Worm (Caenorhabditis elegans) whole organism, late embryonic: ENCODE measurements around the gene btb-8.
"Not testable (repeated sequence)": the region's sequence is repeated elsewhere in the genome, so short reads cannot be mapped to it uniquely, and the experiment has no call there.

ENCODE experiments used
- C38D4.7 ChIP-seq: fragments of 200-800 bp; sonication (Bioruptor generic); optimal IDR thresholded peaks from 2 replicates; lab custom pipeline; 2018; ENCODE audit warnings: mild to moderate bottlenecking, missing genetic modification characterization, moderate library complexity, missing compliant biosample characterization
- K09A11.1 ChIP-seq: sonication (generic microtip); optimal IDR thresholded peaks from 2 replicates; lab custom pipeline; 2017; ENCODE audit warnings: antibody characterized with exemption, mild to moderate bottlenecking, missing genetic modification characterization, missing compliant biosample characterization; ENCODE audit not compliant: insufficient read depth
- Y22D7AL.16 ChIP-seq: sonication (generic microtip); optimal IDR thresholded peaks from 2 replicates; lab custom pipeline; 2016; ENCODE audit warnings: missing genetic modification characterization, missing compliant biosample characterization
- ahr-1 ChIP-seq: sonication (generic microtip); optimal IDR thresholded peaks from 2 replicates; lab custom pipeline; 2016; ENCODE audit warnings: missing genetic modification characterization, missing compliant biosample characterization
- ama-1 ChIP-seq: fragments of 150-350 bp; optimal IDR thresholded peaks from 2 replicates; lab custom pipeline; 2014
- ceh-18 ChIP-seq: sonication (generic microtip); optimal IDR thresholded peaks from 2 replicates; lab custom pipeline; 2016; ENCODE audit warnings: missing genetic modification characterization, missing compliant biosample characterization
- ceh-19 ChIP-seq: fragments of 200-800 bp; sonication (Bioruptor generic); optimal IDR thresholded peaks from 2 replicates; lab custom pipeline; 2018; ENCODE audit warnings: mild to moderate bottlenecking, missing genetic modification characterization, missing compliant biosample characterization
- ceh-24 ChIP-seq: sonication (generic microtip); optimal IDR thresholded peaks from 2 replicates; lab custom pipeline; 2016; ENCODE audit warnings: mild to moderate bottlenecking, missing genetic modification characterization, missing compliant biosample characterization
- ceh-30 ChIP-seq: fragments of 150-350 bp; optimal IDR thresholded peaks from 2 replicates; lab custom pipeline; 2014; ENCODE audit warnings: missing biosample characterization, missing genetic modification characterization
- ceh-45 ChIP-seq: fragments of 200-800 bp; sonication (Bioruptor generic); IDR thresholded peaks from 2 replicates; pipeline ENCODE4 v1.3.6; 2022; ENCODE audit warnings: missing genetic modification reagents, missing genetic modification characterization, missing compliant biosample characterization
- ceh-6 ChIP-seq: fragments of 200-800 bp; sonication (Bioruptor generic); optimal IDR thresholded peaks from 2 replicates; lab custom pipeline; 2018; ENCODE audit warnings: mild to moderate bottlenecking, missing genetic modification characterization, missing compliant biosample characterization
- ceh-9 ChIP-seq: sonication (generic microtip); optimal IDR thresholded peaks from 2 replicates; lab custom pipeline; 2016; ENCODE audit warnings: mild to moderate bottlenecking, missing genetic modification characterization, inconsistent platforms, missing compliant biosample characterization
- dmd-4 ChIP-seq: sonication (generic microtip); optimal IDR thresholded peaks from 2 replicates; lab custom pipeline; 2016; ENCODE audit warnings: borderline replicate concordance, missing genetic modification characterization, missing compliant biosample characterization
- dve-1 ChIP-seq: sonication (generic microtip); optimal IDR thresholded peaks from 2 replicates; lab custom pipeline; 2017; ENCODE audit warnings: antibody characterized with exemption, mild to moderate bottlenecking, missing genetic modification characterization, missing compliant biosample characterization
- ets-4 ChIP-seq: sonication (generic microtip); optimal IDR thresholded peaks from 2 replicates; lab custom pipeline; 2016; ENCODE audit warnings: missing genetic modification characterization, missing compliant biosample characterization
- eyg-1 ChIP-seq: sonication (generic microtip); optimal IDR thresholded peaks from 2 replicates; lab custom pipeline; 2016; ENCODE audit warnings: missing genotype, missing genetic modification characterization, missing compliant biosample characterization
- fax-1 ChIP-seq: sonication (generic microtip); optimal IDR thresholded peaks from 2 replicates; lab custom pipeline; 2016; ENCODE audit warnings: missing genotype, missing genetic modification characterization, missing compliant biosample characterization
- fkh-6 ChIP-seq: sonication (generic microtip); optimal IDR thresholded peaks from 2 replicates; lab custom pipeline; 2016; ENCODE audit warnings: missing genetic modification characterization, missing compliant biosample characterization
- hlh-15 ChIP-seq: sonication (generic microtip); optimal IDR thresholded peaks from 2 replicates; lab custom pipeline; 2016; ENCODE audit warnings: missing genetic modification characterization, missing compliant biosample characterization
- hlh-8 ChIP-seq: sonication (generic microtip); optimal IDR thresholded peaks from 2 replicates; lab custom pipeline; 2016; ENCODE audit warnings: missing genotype, missing genetic modification characterization, missing compliant biosample characterization
- madf-2 ChIP-seq: sonication (generic microtip); optimal IDR thresholded peaks from 2 replicates; lab custom pipeline; 2017; ENCODE audit warnings: missing genetic modification characterization, missing compliant biosample characterization
- mec-3 ChIP-seq: sonication (generic microtip); optimal IDR thresholded peaks from 2 replicates; lab custom pipeline; 2016; ENCODE audit warnings: borderline replicate concordance, missing genetic modification characterization, missing compliant biosample characterization
- nhr-11 ChIP-seq: fragments of 150-350 bp; optimal IDR thresholded peaks from 2 replicates; lab custom pipeline; 2014; ENCODE audit warnings: missing biosample characterization, missing genetic modification characterization
- npax-4 ChIP-seq: sonication (generic microtip); optimal IDR thresholded peaks from 2 replicates; lab custom pipeline; 2016; ENCODE audit warnings: missing genetic modification characterization, missing compliant biosample characterization
- odd-2 ChIP-seq: sonication (generic microtip); optimal IDR thresholded peaks from 2 replicates; lab custom pipeline; 2017; ENCODE audit warnings: antibody characterized with exemption, mild to moderate bottlenecking, missing genetic modification characterization, missing compliant biosample characterization
- pag-3 ChIP-seq: sonication (generic microtip); optimal IDR thresholded peaks from 2 replicates; lab custom pipeline; 2016; ENCODE audit warnings: missing compliant biosample characterization, missing genetic modification characterization, borderline replicate concordance
- pat-9 ChIP-seq: fragments of 200-800 bp; sonication (Bioruptor generic); optimal IDR thresholded peaks from 2 replicates; lab custom pipeline; 2018; ENCODE audit warnings: mild to moderate bottlenecking, missing genetic modification characterization, moderate library complexity, missing compliant biosample characterization
- pqm-1 ChIP-seq: sonication (generic microtip); optimal IDR thresholded peaks from 2 replicates; lab custom pipeline; 2016; ENCODE audit warnings: missing genetic modification characterization, missing compliant biosample characterization
- sdc-2 ChIP-seq: sonication (generic microtip); optimal IDR thresholded peaks from 2 replicates; lab custom pipeline; 2016; ENCODE audit warnings: missing genotype, missing genetic modification characterization, missing compliant biosample characterization
- sox-2 ChIP-seq: fragments of 200-800 bp; sonication (Bioruptor generic); IDR thresholded peaks from 2 replicates; pipeline ENCODE4 v1.3.6; 2022; ENCODE audit warnings: missing genetic modification reagents, missing genetic modification characterization, missing compliant biosample characterization
- sox-4 ChIP-seq: sonication (generic microtip); optimal IDR thresholded peaks from 2 replicates; lab custom pipeline; 2017; ENCODE audit warnings: mild to moderate bottlenecking, missing genetic modification characterization, inconsistent platforms, missing compliant biosample characterization
- tbx-2 ChIP-seq: sonication (generic microtip); optimal IDR thresholded peaks from 2 replicates; lab custom pipeline; 2016; ENCODE audit warnings: missing genetic modification characterization, missing compliant biosample characterization
- zip-5 ChIP-seq: sonication (generic microtip); optimal IDR thresholded peaks from 2 replicates; lab custom pipeline; 2016; ENCODE audit warnings: missing genetic modification characterization, missing compliant biosample characterization

Gene btb-8

DNA sequence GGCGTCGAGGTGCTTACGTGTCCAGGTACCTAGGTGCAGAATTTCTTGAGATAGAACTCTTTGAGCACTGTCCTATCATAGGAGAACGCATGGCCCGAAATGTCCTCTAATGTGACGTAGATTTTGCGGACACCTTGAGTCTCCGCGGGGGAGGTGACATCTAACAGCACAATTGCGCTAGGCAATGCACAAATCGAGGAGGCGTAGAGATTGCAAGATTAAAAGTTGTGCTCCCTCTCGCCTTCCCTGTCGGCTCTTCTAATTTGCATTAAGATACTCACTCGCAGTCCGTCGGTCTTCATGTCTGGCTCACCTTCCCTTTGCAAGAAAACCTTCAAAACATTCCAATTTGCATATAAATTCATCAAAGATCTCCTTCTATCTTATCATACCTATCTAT lies 37.0 kb downstream of the btb-8 start, which contains the start of gene F36H5.18:
F36H5.18 (plus strand) TSS at position 301 of the 400 bp plus-strand sequence.
- no peak for TF ChIP-seq fax-1 (tag; lab: Kevin White, UChicago)
- no peak for TF ChIP-seq fkh-6
- TF ChIP-seq ceh-24 (tag; lab: Kevin White, UChicago), result no peak
- TF ChIP-seq mec-3 (tag; lab: Kevin White, UChicago), result no peak
- no peak for TF ChIP-seq nhr-11 (tag; lab: Kevin White, UChicago)
- TF ChIP-seq sox-2 (GFP tag; lab: Robert Waterston, UW), result no peak
- TF ChIP-seq ceh-30, result no peak
- no peak for TF ChIP-seq ceh-9 (tag; lab: Kevin White, UChicago)
- no peak for TF ChIP-seq K09A11.1 (tag; lab: Kevin White, UChicago)
- no peak for TF ChIP-seq madf-2
- no peak for TF ChIP-seq pag-3 (tag; lab: Kevin White, UChicago)
- no peak for TF ChIP-seq odd-2

DNA sequence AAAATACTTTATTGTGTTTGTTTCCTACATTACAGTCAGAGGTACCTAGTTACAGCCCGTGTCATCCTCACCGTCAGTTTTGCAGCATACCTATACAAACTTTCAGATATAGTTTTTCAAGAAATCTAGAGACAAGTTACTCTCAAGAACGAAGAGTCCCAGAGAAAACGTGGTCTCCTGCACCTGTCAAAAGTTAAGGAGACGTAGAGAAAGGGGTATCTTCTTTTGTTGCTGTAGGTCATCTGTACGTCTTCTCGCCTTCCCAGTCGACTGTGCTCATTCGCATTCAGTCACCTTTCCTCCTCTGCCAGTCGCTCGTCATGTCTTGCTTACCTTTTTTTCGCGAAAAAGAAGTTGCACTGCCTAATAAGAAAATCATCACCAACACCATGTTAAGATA lies 39.0 kb downstream of the btb-8 start, which contains the start of gene F36H5.4:
F36H5.4 (plus strand) TSS at position 301 of the 400 bp plus-strand sequence.
- TF ChIP-seq ceh-9 (tag; lab: Kevin White, UChicago) (no peak), dmd-4 (tag; lab: Kevin White, UChicago) (no peak), sox-4 (tag; lab: Kevin White, UChicago) (no peak), ceh-18 (tag; lab: Kevin White, UChicago) (no peak), sdc-2 (tag; lab: Kevin White, UChicago) (no peak), ceh-24 (tag; lab: Kevin White, UChicago) (no peak), ceh-30 (no peak), C38D4.7 (no peak)
- TF ChIP-seq, all 69 proteins: peak for 0

- TF ChIP-seq hlh-8 (tag; lab: Kevin White, UChicago) (no peak), eyg-1 (tag; lab: Kevin White, UChicago) (no peak), ceh-19 (GFP tag; lab: Kevin White, UChicago) (no peak), ceh-18 (tag; lab: Kevin White, UChicago) (no peak), dve-1 (tag; lab: Kevin White, UChicago) (no peak), ceh-6 (no peak), hlh-15 (no peak), fax-1 (tag; lab: Kevin White, UChicago) (no peak), nhr-11 (tag; lab: Kevin White, UChicago) (no peak), fkh-6 (no peak), pat-9 (tag; lab: Kevin White, UChicago) (no peak), madf-2 (no peak), ahr-1 (no peak), C38D4.7 (no peak), pqm-1 (tag; lab: Kevin White, UChicago) (no peak), zip-5 (no peak), Y22D7AL.16 (no peak), ceh-45 (GFP tag; lab: Robert Waterston, UW) (no peak), ets-4 (no peak)
Measured at ce11 chrII:1763072-1763471, 40.5 kb downstream of the btb-8 start, which contains the start of gene math-28. Gene math-28, plus strand, starts transcription at chrII:1763372.

DNA sequence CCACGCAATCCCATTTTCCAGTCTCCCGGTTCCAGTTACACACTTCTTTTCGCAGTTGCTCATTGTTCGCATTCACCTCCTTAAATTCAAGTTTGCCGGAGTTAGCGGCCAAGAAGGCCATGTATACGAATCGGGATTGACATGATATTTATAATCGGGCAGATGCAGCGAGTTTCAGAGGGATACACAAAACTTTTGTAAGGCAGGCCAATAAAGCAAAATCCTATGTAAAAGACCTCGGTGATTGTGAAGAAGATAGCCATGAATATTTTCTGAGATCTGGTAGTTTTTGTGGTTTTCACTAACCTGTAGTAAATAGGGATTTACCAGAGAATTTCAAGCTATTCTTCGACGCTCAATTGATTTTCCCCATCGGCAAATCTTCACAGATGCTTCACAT lies 44.1 kb downstream of the btb-8 start:
- no peak for TF ChIP-seq ama-1 (lab: Kevin White, UChicago)
- no peak for TF ChIP-seq tbx-2

- not testable (repeated sequence) for TF ChIP-seq npax-4 (tag; lab: Kevin White, UChicago); sox-2 (GFP tag; lab: Robert Waterston, UW); fkh-6
Measured at ce11 chrII:1771347-1771746, 48.8 kb downstream of the btb-8 start, which contains the start of gene math-26. Gene math-26, plus strand, starts transcription at chrII:1771647.
